Fruit fly (Drosophila melanogaster) whole organism, embryonic: ENCODE data around the gene dlp.

Source experiments
- ATbp ChIP-seq: fragments of 200-800 bp; sonication (Bioruptor generic); optimal IDR thresholded peaks from 2 replicates; lab custom pipeline; 2017; ENCODE audit warnings: missing biosample characterization, mild to moderate bottlenecking, missing genetic modification characterization, missing genetic modification reagents
- Blimp-1 ChIP-seq: fragments of 200-800 bp; sonication (Bioruptor generic); optimal IDR thresholded peaks from 3 replicates; lab custom pipeline; 2018; ENCODE audit warnings: missing biosample characterization, missing genetic modification characterization, mild to moderate bottlenecking, moderate library complexity, missing genetic modification reagents
- CG10267 ChIP-seq: fragments of 200-800 bp; sonication (Bioruptor generic); optimal IDR thresholded peaks from 2 replicates; lab custom pipeline; 2018; ENCODE audit warnings: missing biosample characterization, mild to moderate bottlenecking, missing genetic modification characterization, moderate library complexity
- CG10959 ChIP-seq: fragments of 200-800 bp; sonication (Bioruptor generic); IDR thresholded peaks from 2 replicates; pipeline ENCODE4 v1.3.6; 2022; ENCODE audit warnings: missing biosample characterization, missing genetic modification characterization
- CG12391 ChIP-seq: fragments of 200-800 bp; sonication (Bioruptor generic); optimal IDR thresholded peaks from 3 replicates; lab custom pipeline; 2018; ENCODE audit warnings: missing biosample characterization, mild to moderate bottlenecking, missing genetic modification characterization, moderate library complexity
- CG1529 ChIP-seq: fragments of 200-800 bp; sonication (Bioruptor generic); optimal IDR thresholded peaks from 3 replicates; lab custom pipeline; 2018; ENCODE audit warnings: missing biosample characterization, missing genetic modification characterization
- CG15601 ChIP-seq: fragments of 200-800 bp; sonication (Bioruptor generic); optimal IDR thresholded peaks from 3 replicates; lab custom pipeline; 2019; ENCODE audit warnings: missing biosample characterization, mild to moderate bottlenecking, missing genetic modification characterization, moderate library complexity
- CG17802 ChIP-seq: fragments of 200-800 bp; sonication (Bioruptor generic); optimal IDR thresholded peaks from 2 replicates; lab custom pipeline; 2018; ENCODE audit warnings: missing biosample characterization, mild to moderate bottlenecking, missing genetic modification characterization, moderate library complexity
- CG18619 ChIP-seq: fragments of 200-800 bp; sonication (Bioruptor generic); optimal IDR thresholded peaks from 3 replicates; lab custom pipeline; 2017; ENCODE audit warnings: missing biosample characterization, mild to moderate bottlenecking, missing genetic modification characterization
- CG2202 ChIP-seq: fragments of 200-800 bp; sonication (Bioruptor generic); optimal IDR thresholded peaks from 2 replicates; lab custom pipeline; 2018; ENCODE audit warnings: missing biosample characterization, mild to moderate bottlenecking, missing genetic modification characterization
- CG2678 ChIP-seq: fragments of 200-800 bp; sonication (Bioruptor generic); optimal IDR thresholded peaks from 3 replicates; lab custom pipeline; 2019; ENCODE audit warnings: missing biosample characterization, mild to moderate bottlenecking, missing genetic modification characterization, moderate library complexity
- CG30020 ChIP-seq: fragments of 200-800 bp; optimal IDR thresholded peaks from 2 replicates; lab custom pipeline; 2019; ENCODE audit warnings: missing biosample characterization, mild to moderate bottlenecking, missing genetic modification characterization, moderate library complexity
- CG33213 ChIP-seq: fragments of 200-800 bp; sonication (Bioruptor generic); optimal IDR thresholded peaks from 3 replicates; lab custom pipeline; 2016; ENCODE audit warnings: missing biosample characterization, missing genetic modification characterization
- CG3726 ChIP-seq: fragments of 200-800 bp; sonication (Bioruptor generic); IDR thresholded peaks from 3 replicates; pipeline ENCODE4, ENCODE4 v1.3.6; 2022; ENCODE audit warnings: missing biosample characterization, missing genetic modification characterization
- CG3995 ChIP-seq: fragments of 200-800 bp; sonication (Bioruptor generic); optimal IDR thresholded peaks from 3 replicates; lab custom pipeline; 2016; ENCODE audit warnings: missing biosample characterization, missing genetic modification characterization
- CG5180 ChIP-seq: fragments of 200-800 bp; sonication (Bioruptor generic); optimal IDR thresholded peaks from 3 replicates; lab custom pipeline; 2017; ENCODE audit warnings: missing biosample characterization, missing genetic modification characterization, mild to moderate bottlenecking, moderate library complexity, missing genetic modification reagents
- CG6683 ChIP-seq: fragments of 200-800 bp; sonication (Bioruptor generic); optimal IDR thresholded peaks from 2 replicates; lab custom pipeline; 2017; ENCODE audit warnings: missing biosample characterization, mild to moderate bottlenecking, missing genetic modification characterization, missing genetic modification reagents
- CG9437 ChIP-seq: fragments of 200-800 bp; sonication (Bioruptor generic); optimal IDR thresholded peaks from 2 replicates; lab custom pipeline; 2018; ENCODE audit warnings: missing biosample characterization, mild to moderate bottlenecking, missing genetic modification characterization
- CrebB ChIP-seq: fragments of 200-800 bp; sonication (Bioruptor generic); optimal IDR thresholded peaks from 3 replicates; lab custom pipeline; 2018; ENCODE audit warnings: missing biosample characterization, mild to moderate bottlenecking, missing genetic modification characterization
- Dll ChIP-seq: fragments of 200-800 bp; sonication (Bioruptor generic); IDR thresholded peaks from 4 replicates; pipeline ENCODE4 v1.3.6; 2022; ENCODE audit warnings: missing biosample characterization, missing genetic modification characterization; ENCODE audit not compliant: partially characterized antibody
- Drgx ChIP-seq: fragments of 200-800 bp; sonication (Bioruptor generic); IDR thresholded peaks from 2 replicates; pipeline ENCODE4 v1.3.6; 2022; ENCODE audit warnings: missing biosample characterization, missing genetic modification characterization
- Eip74EF ChIP-seq, 2 experiments: fragments of 200-800 bp in 1 of 2; fragments of >200 bp in 1 of 2; sonication (Bioruptor generic) in 1 of 2; optimal IDR thresholded peaks; 2 replicates each; lab custom pipeline; 2017 to 2019; ENCODE audit warnings: missing biosample characterization in 2 of 2, missing genetic modification characterization in 2 of 2, mild to moderate bottlenecking in 1 of 2, moderate library complexity in 1 of 2
- GATAe ChIP-seq: fragments of 200-800 bp; sonication (Bioruptor generic); conservative IDR thresholded peaks from 2 replicates; pipeline ENCODE4 v1.3.6; 2022; ENCODE audit warnings: missing biosample characterization, missing genetic modification characterization
- HLH3B ChIP-seq: fragments of 200-800 bp; sonication (Bioruptor generic); IDR thresholded peaks from 2 replicates; pipeline ENCODE4 v1.3.6; 2022; ENCODE audit warnings: missing biosample characterization, missing genetic modification characterization
- HLH4C ChIP-seq: fragments of 200-800 bp; sonication (Bioruptor generic); IDR thresholded peaks from 3 replicates; pipeline ENCODE4 v1.3.6; 2022; ENCODE audit warnings: missing biosample characterization, missing genetic modification characterization; ENCODE audit not compliant: partially characterized antibody
- MTF-1 ChIP-seq: fragments of 200-800 bp; sonication (Bioruptor generic); optimal IDR thresholded peaks from 2 replicates; lab custom pipeline; 2018; ENCODE audit warnings: missing biosample characterization, mild to moderate bottlenecking, missing genetic modification characterization, borderline replicate concordance
- Nf-YC ChIP-seq: fragments of 200-800 bp; optimal IDR thresholded peaks from 3 replicates; lab custom pipeline; 2019; ENCODE audit warnings: missing biosample characterization, mild to moderate bottlenecking, missing genetic modification characterization, moderate library complexity
- Ravus ChIP-seq: fragments of 200-800 bp; sonication (Bioruptor generic); IDR thresholded peaks from 2 replicates; pipeline ENCODE4 v1.3.6; 2022; ENCODE audit warnings: missing biosample characterization, missing genetic modification characterization
- ash1 ChIP-seq: fragments of 200-800 bp; sonication (Bioruptor generic); optimal IDR thresholded peaks from 2 replicates; lab custom pipeline; 2018; ENCODE audit warnings: missing biosample characterization, mild to moderate bottlenecking, missing genetic modification characterization
- bowl ChIP-seq: fragments of 200-800 bp; sonication (Bioruptor generic); IDR thresholded peaks from 2 replicates; pipeline ENCODE4 v1.3.6; 2022; ENCODE audit warnings: missing biosample characterization, missing genetic modification characterization
- cad ChIP-seq: fragments of >200 bp; optimal IDR thresholded peaks from 2 replicates; lab custom pipeline; 2017; ENCODE audit warnings: missing biosample characterization, missing genetic modification characterization
- cato ChIP-seq: fragments of 200-800 bp; sonication (Bioruptor generic); optimal IDR thresholded peaks from 2 replicates; lab custom pipeline; 2016; ENCODE audit warnings: missing biosample characterization, missing genetic modification characterization, borderline replicate concordance
- esg ChIP-seq: fragments of 200-800 bp; sonication (Bioruptor generic); conservative IDR thresholded peaks from 2 replicates; pipeline ENCODE4 v1.3.6; 2022; ENCODE audit warnings: missing biosample characterization, missing genetic modification characterization
- gcm2 ChIP-seq: fragments of 200-800 bp; sonication (Bioruptor generic); optimal IDR thresholded peaks from 2 replicates; lab custom pipeline; 2016; ENCODE audit warnings: missing biosample characterization, missing genetic modification characterization
- klu ChIP-seq: fragments of 200-800 bp; sonication (Bioruptor generic); IDR thresholded peaks from 2 replicates; pipeline ENCODE4 v1.3.6; 2022; ENCODE audit warnings: missing biosample characterization, missing genetic modification characterization
- onecut ChIP-seq: fragments of 200-800 bp; sonication (Bioruptor generic); IDR thresholded peaks from 2 replicates; pipeline ENCODE4 v1.3.6; 2022; ENCODE audit warnings: missing biosample characterization, missing genetic modification characterization
- peb ChIP-seq: fragments of 200-800 bp; sonication (Bioruptor generic); IDR thresholded peaks from 2 replicates; pipeline ENCODE4 v1.3.6; 2022; ENCODE audit warnings: missing biosample characterization, missing genetic modification characterization
- phol ChIP-seq: fragments of 200-800 bp; sonication (Bioruptor generic); optimal IDR thresholded peaks from 3 replicates; lab custom pipeline; 2018; ENCODE audit warnings: missing biosample characterization, mild to moderate bottlenecking, missing genetic modification characterization, moderate library complexity
- scrt ChIP-seq: fragments of 200-800 bp; sonication (Bioruptor generic); optimal IDR thresholded peaks from 2 replicates; lab custom pipeline; 2018; ENCODE audit warnings: missing biosample characterization, mild to moderate bottlenecking, missing genetic modification characterization, moderate library complexity
- sisA ChIP-seq: fragments of 200-800 bp; sonication (Bioruptor generic); IDR thresholded peaks from 2 replicates; pipeline ENCODE4 v1.3.6; 2022; ENCODE audit warnings: missing biosample characterization, missing genetic modification characterization
- sr ChIP-seq: fragments of 200-800 bp; sonication (Bioruptor generic); IDR thresholded peaks from 3 replicates; pipeline ENCODE4 v1.3.6; 2022; ENCODE audit warnings: missing biosample characterization, missing genetic modification characterization
- ssp ChIP-seq: fragments of 200-800 bp; sonication (Bioruptor generic); IDR thresholded peaks from 2 replicates; pipeline ENCODE4 v1.3.6; 2022; ENCODE audit warnings: missing biosample characterization, missing genetic modification characterization
- tin ChIP-seq: fragments of 200-800 bp; sonication (Bioruptor generic); optimal IDR thresholded peaks from 3 replicates; lab custom pipeline; 2016; ENCODE audit warnings: missing biosample characterization, missing genetic modification characterization
- tll ChIP-seq, 2 experiments: fragments of 200-800 bp in 1 of 2; fragments of >200 bp in 1 of 2; sonication (Bioruptor generic) in 1 of 2; optimal IDR thresholded peaks; 2 replicates each; lab custom pipeline; 2017 to 2019; ENCODE audit warnings: missing biosample characterization in 2 of 2, missing genetic modification characterization in 2 of 2, mild to moderate bottlenecking in 1 of 2, moderate library complexity in 1 of 2
- trh ChIP-seq: fragments of 200-800 bp; sonication (Bioruptor generic); optimal IDR thresholded peaks from 2 replicates; lab custom pipeline; 2016; ENCODE audit warnings: missing biosample characterization, missing genetic modification characterization
- unc-4 ChIP-seq: fragments of 200-800 bp; sonication (Bioruptor generic); IDR thresholded peaks from 2 replicates; pipeline ENCODE4 v1.3.6; 2022; ENCODE audit warnings: missing biosample characterization, missing genetic modification characterization; ENCODE audit not compliant: partially characterized antibody
- unpg ChIP-seq: fragments of 200-800 bp; sonication (Bioruptor generic); optimal IDR thresholded peaks from 3 replicates; lab custom pipeline; 2018; ENCODE audit warnings: missing biosample characterization, mild to moderate bottlenecking, missing genetic modification characterization, moderate library complexity

The dlp gene

dm6 chr3L:14634773-14635563 is 2.6 kb downstream of the dlp start (continued):
- TF ChIP-seq CrebB = peak; percentile 7
- peak; percentile 39 for TF ChIP-seq trh (GFP tag; lab: Kevin White, UChicago)
- peak; percentile 63 for TF ChIP-seq tin (GFP tag; lab: Kevin White, UChicago)
- no peak for TF ChIP-seq klu (GFP tag; lab: Robert Waterston, UW)
- TF ChIP-seq scrt (GFP tag; lab: Kevin White, UChicago) = no peak
- TF ChIP-seq Ravus (GFP tag; lab: Robert Waterston, UW) = no peak
- no peak for TF ChIP-seq Nf-YC (tag; lab: Kevin White, UChicago)
- peak in 1 of 2 experiments; percentile 52 for TF ChIP-seq Eip74EF (GFP tag; optimal IDR thresholded peaks at IDR 0.05; lab: Kevin White, UChicago)
- no peak for TF ChIP-seq unc-4
- TF ChIP-seq Dll (GFP tag; lab: Robert Waterston, UW) = no peak
- TF ChIP-seq sr = no peak
- no peak for TF ChIP-seq cad (GFP tag; lab: Kevin White, UChicago)
- TF ChIP-seq Blimp-1 (GFP tag; lab: Kevin White, UChicago) = peak; percentile 78
- TF ChIP-seq CG5180 = peak; percentile 5
- peak; percentile 53 for TF ChIP-seq CG1529 (GFP tag; lab: Kevin White, UChicago)
- peak in 1 of 2 experiments; percentile 17 for TF ChIP-seq tll (GFP tag; optimal IDR thresholded peaks at IDR 0.05; lab: Kevin White, UChicago)
- TF ChIP-seq CG3995 (GFP tag; lab: Kevin White, UChicago) = no peak
- peak; percentile 36 for TF ChIP-seq esg
- peak; percentile 24 for TF ChIP-seq ATbp (GFP tag; lab: Kevin White, UChicago)
- TF ChIP-seq HLH4C (GFP tag; lab: Robert Waterston, UW) = 0 out of 3 replicates have a peak, but pooled peaks have one; percentile 38
- TF ChIP-seq ssp (GFP tag; lab: Robert Waterston, UW) = peak; percentile 30; the same call in 1 of the 2 replicates
- no peak for TF ChIP-seq bowl (GFP tag; lab: Robert Waterston, UW)
- TF ChIP-seq MTF-1 (GFP tag; lab: Kevin White, UChicago) = no peak
- TF ChIP-seq sisA (GFP tag; lab: Robert Waterston, UW) = peak; percentile 29; the same call in 1 of the 2 replicates
- no peak for TF ChIP-seq ash1 (GFP tag; lab: Kevin White, UChicago)
- peak; percentile 86 for TF ChIP-seq CG15601 (tag; lab: Kevin White, UChicago)
- TF ChIP-seq CG2678 = peak; percentile 77
- TF ChIP-seq onecut (GFP tag; lab: Robert Waterston, UW) = peak; percentile 34; the same call in 1 of the 2 replicates
- TF ChIP-seq HLH3B (GFP tag; lab: Robert Waterston, UW) = peak; percentile 20; the same call in 1 of the 2 replicates
- peak; percentile 73 for TF ChIP-seq unpg (GFP tag; lab: Kevin White, UChicago)
- 0 out of 2 replicates have a peak, but pooled peaks have one; percentile 11 for TF ChIP-seq Drgx (GFP tag; lab: Robert Waterston, UW)
- TF ChIP-seq CG2202 (tag; lab: Kevin White, UChicago) = peak; percentile 78
- peak; percentile 47; the same call in 1 of the 2 replicates for TF ChIP-seq CG10959
- TF ChIP-seq CG9437 (GFP tag; lab: Kevin White, UChicago) = peak; percentile 66
- no peak for TF ChIP-seq GATAe (GFP tag; lab: Robert Waterston, UW)
- peak; percentile 36 for TF ChIP-seq cato (GFP tag; lab: Kevin White, UChicago)
- TF ChIP-seq CG6683 (GFP tag; lab: Kevin White, UChicago) = no peak
- peak; percentile 91 for TF ChIP-seq CG12391
- TF ChIP-seq CG3726 (GFP tag; lab: Robert Waterston, UW) = no peak
- no peak for TF ChIP-seq CG17802 (tag; lab: Kevin White, UChicago)
- peak; percentile 88 for TF ChIP-seq CG10267 (tag; lab: Kevin White, UChicago)
- peak; percentile 18; the same call in 1 of the 2 replicates for TF ChIP-seq peb (GFP tag; lab: Robert Waterston, UW)
- peak; percentile 28 for TF ChIP-seq CG18619 (GFP tag; lab: Kevin White, UChicago)
- no peak for TF ChIP-seq gcm2 (GFP tag; lab: Kevin White, UChicago)
- TF ChIP-seq CG30020 (tag; lab: Kevin White, UChicago) = peak; percentile 53
- TF ChIP-seq phol (tag; lab: Kevin White, UChicago) = peak; percentile 91
- no peak for TF ChIP-seq CG33213
